Fruit fly (Drosophila melanogaster): ENCODE results near the gene CG9609.

Gene CG9609

dm6 chrX:16786860-16787415, at the start of gene CG9609, which contains the start of gene Sap30:
CG9609 (minus strand) TSS chrX:16787008.
Sap30 (plus strand) TSS chrX:16787283.
- TF ChIP-seq tap (tag; optimal IDR thresholded peaks at IDR 0.05) = no peak
- no peak for TF ChIP-seq btn (GFP tag; optimal IDR thresholded peaks at IDR 0.05)
- TF ChIP-seq Dek (tag; optimal IDR thresholded peaks at IDR 0.05) = peak; percentile 17
- no peak for TF ChIP-seq CG17385 (GFP tag; optimal IDR thresholded peaks at IDR 0.05)
- no peak for TF ChIP-seq HLH54F (GFP tag; optimal IDR thresholded peaks at IDR 0.05)
- TF ChIP-seq Nf-YB (GFP tag; optimal IDR thresholded peaks at IDR 0.05) = no peak
- TF ChIP-seq Sox100B (GFP tag; optimal IDR thresholded peaks at IDR 0.05) = no peak
- peak; percentile 13; the same call in 1 of the 2 replicates for TF ChIP-seq Rfx (GFP tag; IDR thresholded peaks at IDR 0.05)
- TF ChIP-seq chm (GFP tag; IDR thresholded peaks at IDR 0.05) = no peak
- TF ChIP-seq Hr39 (optimal IDR thresholded peaks at IDR 0.05) = no peak
- peak; percentile 30 for TF ChIP-seq CG9609 (GFP tag; optimal IDR thresholded peaks at IDR 0.05)
- no peak for TF ChIP-seq CG8089 (GFP tag; optimal IDR thresholded peaks at IDR 0.05)
- TF ChIP-seq Trl (optimal IDR thresholded peaks at IDR 0.05) = no peak
- TF ChIP-seq Trl (GFP tag; optimal IDR thresholded peaks at IDR 0.05) = peak; percentile 4
- no peak for TF ChIP-seq CG10462 (GFP tag; optimal IDR thresholded peaks at IDR 0.05)
- TF ChIP-seq amos (GFP tag; IDR thresholded peaks at IDR 0.05; ENCODE audit: partially characterized antibody) = no peak
- no peak for TF ChIP-seq MTF-1 (GFP tag; optimal IDR thresholded peaks at IDR 0.05; ENCODE audit: borderline replicate concordance)
- TF ChIP-seq hb (GFP tag; IDR thresholded peaks at IDR 0.05; ENCODE audit: partially characterized antibody) = no peak
- peak; percentile 9 for TF ChIP-seq CG10267 (tag; optimal IDR thresholded peaks at IDR 0.05)
- TF ChIP-seq en (GFP tag; optimal IDR thresholded peaks at IDR 0.05) = no peak
- TF ChIP-seq CG8924 (tag; optimal IDR thresholded peaks at IDR 0.05) = no peak
- no peak for TF ChIP-seq unc-4 (GFP tag; IDR thresholded peaks at IDR 0.05; ENCODE audit: partially characterized antibody)
- 0 out of 3 replicates have a peak, but pooled peaks have one; percentile 12 for TF ChIP-seq Opbp (GFP tag; IDR thresholded peaks at IDR 0.05; ENCODE audit: partially characterized antibody)
- no peak for TF ChIP-seq tx (GFP tag; optimal IDR thresholded peaks at IDR 0.05)
- TF ChIP-seq psq (GFP tag; optimal IDR thresholded peaks at IDR 0.05) = no peak
- TF ChIP-seq Doc3 (GFP tag; IDR thresholded peaks at IDR 0.05; ENCODE audit: partially characterized antibody) = 0 out of 3 replicates have a peak, but pooled peaks have one; percentile 41
- TF ChIP-seq Med (GFP tag) = peak; percentile 71
- TF ChIP-seq CG1832 (GFP tag; optimal IDR thresholded peaks at IDR 0.05) = no peak
- no peak for TF ChIP-seq NfI (GFP tag; optimal IDR thresholded peaks at IDR 0.05)
- TF ChIP-seq CG13287 (GFP tag; IDR thresholded peaks at IDR 0.05; ENCODE audit: partially characterized antibody) = peak; percentile 15; the same call in 1 of the 2 replicates
- TF ChIP-seq Ets65A (GFP tag) = peak; percentile 79
- TF ChIP-seq CG7372 (GFP tag; IDR thresholded peaks at IDR 0.05) = no peak
- TF ChIP-seq onecut (GFP tag; IDR thresholded peaks at IDR 0.05) = peak; percentile 84
- no peak for TF ChIP-seq CG7963 (GFP tag; IDR thresholded peaks at IDR 0.05; ENCODE audit: partially characterized antibody)
- no peak for TF ChIP-seq ttk (GFP tag; IDR thresholded peaks at IDR 0.05)
- TF ChIP-seq HLH3B (GFP tag; IDR thresholded peaks at IDR 0.05) = no peak
- TF ChIP-seq Ada2b (GFP tag; IDR thresholded peaks at IDR 0.05) = no peak
- TF ChIP-seq CG4617 (GFP tag; optimal IDR thresholded peaks at IDR 0.05; ENCODE audit: borderline replicate concordance) = peak; percentile 38
- TF ChIP-seq CG17829 (tag; optimal IDR thresholded peaks at IDR 0.05) = peak; percentile 2
- peak; percentile 73 for TF ChIP-seq Dref (GFP tag; IDR thresholded peaks at IDR 0.05)
- TF ChIP-seq pum (GFP tag; optimal IDR thresholded peaks at IDR 0.05) = no peak
- TF ChIP-seq row (GFP tag; IDR thresholded peaks at IDR 0.05) = peak; percentile 48
- no peak for TF ChIP-seq ewg (GFP tag; optimal IDR thresholded peaks at IDR 0.05)
- no peak for TF ChIP-seq croc (GFP tag; conservative IDR thresholded peaks at IDR 0.05)
- no peak for TF ChIP-seq CG13424 (tag; optimal IDR thresholded peaks at IDR 0.05)
- TF ChIP-seq Kr (GFP tag; optimal IDR thresholded peaks at IDR 0.05) = no peak
- no peak for TF ChIP-seq CG6272 (GFP tag; IDR thresholded peaks at IDR 0.05)
- TF ChIP-seq Dll (GFP tag; IDR thresholded peaks at IDR 0.05; ENCODE audit: partially characterized antibody) = no peak
- no peak for TF ChIP-seq CG12155 (GFP tag; optimal IDR thresholded peaks at IDR 0.05)
- no peak for TF ChIP-seq CG14014 (GFP tag; IDR thresholded peaks at IDR 0.05)
- TF ChIP-seq ci (GFP tag; IDR thresholded peaks at IDR 0.05) = no peak
